Fruit fly (Drosophila melanogaster) whole organism, embryonic: ENCODE measurements around the gene CG34409.

Experiments
- Adf1 ChIP-seq: fragments of 200-800 bp; sonication (Bioruptor generic); IDR thresholded peaks from 2 replicates; pipeline ENCODE4 v1.3.6; 2022; ENCODE audit warnings: missing biosample characterization, missing genetic modification characterization
- Awh ChIP-seq: fragments of 200-800 bp; sonication (Bioruptor generic); IDR thresholded peaks from 2 replicates; pipeline ENCODE4, ENCODE4 v1.3.6; 2022; ENCODE audit warnings: missing biosample characterization, missing genetic modification characterization
- BtbVII ChIP-seq: fragments of 200-800 bp; sonication (Bioruptor generic); optimal IDR thresholded peaks from 3 replicates; lab custom pipeline; 2017; ENCODE audit warnings: missing biosample characterization, mild to moderate bottlenecking, missing genetic modification characterization
- CG10267 ChIP-seq: fragments of 200-800 bp; sonication (Bioruptor generic); optimal IDR thresholded peaks from 2 replicates; lab custom pipeline; 2018; ENCODE audit warnings: missing biosample characterization, mild to moderate bottlenecking, missing genetic modification characterization, moderate library complexity
- CG10462 ChIP-seq: fragments of 200-800 bp; sonication (Bioruptor generic); optimal IDR thresholded peaks from 2 replicates; lab custom pipeline; 2016; ENCODE audit warnings: missing biosample characterization, missing genetic modification characterization
- CG10979 ChIP-seq: fragments of 200-800 bp; sonication (Bioruptor generic); optimal IDR thresholded peaks from 2 replicates; lab custom pipeline; 2018; ENCODE audit warnings: missing biosample characterization, mild to moderate bottlenecking, missing genetic modification characterization, moderate library complexity
- CG13296 ChIP-seq: fragments of 200-800 bp; sonication (Bioruptor generic); optimal IDR thresholded peaks from 3 replicates; lab custom pipeline; 2018; ENCODE audit warnings: missing biosample characterization, mild to moderate bottlenecking, missing genetic modification characterization
- CG13775 ChIP-seq: fragments of 200-800 bp; sonication (Bioruptor generic); optimal IDR thresholded peaks from 3 replicates; lab custom pipeline; 2017; ENCODE audit warnings: missing biosample characterization, mild to moderate bottlenecking, missing genetic modification characterization
- CG14710 ChIP-seq: fragments of 200-800 bp; sonication (Bioruptor generic); optimal IDR thresholded peaks from 3 replicates; lab custom pipeline; 2019; ENCODE audit warnings: missing biosample characterization, mild to moderate bottlenecking, missing genetic modification characterization, moderate library complexity
- CG15479 ChIP-seq: fragments of 200-800 bp; sonication (Bioruptor generic); optimal IDR thresholded peaks from 3 replicates; lab custom pipeline; 2019; ENCODE audit warnings: missing biosample characterization, mild to moderate bottlenecking, missing genetic modification characterization, moderate library complexity
- CG17912 ChIP-seq: fragments of 200-800 bp; sonication (Bioruptor generic); optimal IDR thresholded peaks from 2 replicates; lab custom pipeline; 2018; ENCODE audit warnings: missing biosample characterization, mild to moderate bottlenecking, missing genetic modification characterization
- CG18262 ChIP-seq: fragments of 200-800 bp; optimal IDR thresholded peaks from 3 replicates; lab custom pipeline; 2019; ENCODE audit warnings: missing biosample characterization, mild to moderate bottlenecking, missing genetic modification characterization, moderate library complexity
- CG18764 ChIP-seq: fragments of 200-800 bp; sonication (Bioruptor generic); optimal IDR thresholded peaks from 3 replicates; lab custom pipeline; 2016; ENCODE audit warnings: missing biosample characterization, missing genetic modification characterization
- CG30020 ChIP-seq: fragments of 200-800 bp; optimal IDR thresholded peaks from 2 replicates; lab custom pipeline; 2019; ENCODE audit warnings: missing biosample characterization, mild to moderate bottlenecking, missing genetic modification characterization, moderate library complexity
- CG30431 ChIP-seq: fragments of 200-800 bp; sonication (Bioruptor generic); optimal IDR thresholded peaks from 2 replicates; lab custom pipeline; 2017; ENCODE audit warnings: missing biosample characterization, missing genetic modification characterization
- CG34376 ChIP-seq: fragments of 200-800 bp; sonication (Bioruptor generic); optimal IDR thresholded peaks from 2 replicates; lab custom pipeline; 2018; ENCODE audit warnings: missing biosample characterization, mild to moderate bottlenecking, missing genetic modification characterization
- CG4328 ChIP-seq: fragments of 200-800 bp; sonication (Bioruptor generic); optimal IDR thresholded peaks from 3 replicates; lab custom pipeline; 2017; ENCODE audit warnings: missing biosample characterization, missing genetic modification reagents, missing genetic modification characterization
- CG43689 ChIP-seq: fragments of 200-800 bp; sonication (Bioruptor generic); IDR thresholded peaks from 2 replicates; pipeline ENCODE4 v1.3.6; 2022; ENCODE audit warnings: missing biosample characterization, missing genetic modification characterization
- CG8281 ChIP-seq: fragments of 200-800 bp; sonication (Bioruptor generic); optimal IDR thresholded peaks from 2 replicates; lab custom pipeline; 2018; ENCODE audit warnings: missing biosample characterization, mild to moderate bottlenecking, missing genetic modification characterization, moderate library complexity
- E2f1 ChIP-seq: fragments of 200-800 bp; sonication (Bioruptor generic); IDR thresholded peaks from 2 replicates; pipeline ENCODE4 v1.3.6; 2022; ENCODE audit warnings: missing biosample characterization, missing genetic modification characterization
- Fer2 ChIP-seq: fragments of 200-800 bp; sonication (Bioruptor generic); optimal IDR thresholded peaks from 2 replicates; lab custom pipeline; 2018; ENCODE audit warnings: missing biosample characterization, mild to moderate bottlenecking, missing genetic modification characterization, moderate library complexity
- HLH4C ChIP-seq: fragments of 200-800 bp; sonication (Bioruptor generic); IDR thresholded peaks from 3 replicates; pipeline ENCODE4 v1.3.6; 2022; ENCODE audit warnings: missing biosample characterization, missing genetic modification characterization; ENCODE audit not compliant: partially characterized antibody
- HLHmδ ChIP-seq: fragments of 200-800 bp; sonication (Bioruptor generic); optimal IDR thresholded peaks from 2 replicates; lab custom pipeline; 2018; ENCODE audit warnings: missing biosample characterization, mild to moderate bottlenecking, missing genetic modification characterization, moderate library complexity
- Jarid2 ChIP-seq: fragments of 200-800 bp; sonication (Bioruptor generic); optimal IDR thresholded peaks from 3 replicates; lab custom pipeline; 2017; ENCODE audit warnings: mild to moderate bottlenecking, missing biosample characterization, missing genetic modification reagents, missing genetic modification characterization
- MBD-R2 ChIP-seq: fragments of 200-800 bp; sonication (Bioruptor generic); IDR thresholded peaks from 2 replicates; pipeline ENCODE4 v1.3.6; 2022; ENCODE audit warnings: missing biosample characterization, missing genetic modification characterization
- Mrtf ChIP-seq: fragments of 200-800 bp; sonication (Bioruptor generic); IDR thresholded peaks from 3 replicates; pipeline ENCODE4 v1.3.6; 2022; ENCODE audit warnings: missing biosample characterization, missing genetic modification characterization
- Opbp ChIP-seq: fragments of 200-800 bp; sonication (Bioruptor generic); IDR thresholded peaks from 3 replicates; pipeline ENCODE4 v1.3.6; 2022; ENCODE audit warnings: missing biosample characterization, missing genetic modification characterization; ENCODE audit not compliant: partially characterized antibody
- PHDP ChIP-seq: fragments of 200-800 bp; sonication (Bioruptor generic); optimal IDR thresholded peaks from 3 replicates; lab custom pipeline; 2018; ENCODE audit warnings: missing biosample characterization, mild to moderate bottlenecking, missing genetic modification characterization, moderate library complexity
- Side ChIP-seq: fragments of 200-800 bp; sonication (Bioruptor generic); optimal IDR thresholded peaks from 2 replicates; lab custom pipeline; 2016; ENCODE audit warnings: missing biosample characterization, missing genetic modification characterization
- ab ChIP-seq: fragments of 200-800 bp; sonication (Bioruptor generic); optimal IDR thresholded peaks from 2 replicates; lab custom pipeline; 2016; ENCODE audit warnings: missing biosample characterization, missing genetic modification characterization
- abd-A ChIP-seq: fragments of 200-800 bp; sonication (Bioruptor generic); optimal IDR thresholded peaks from 3 replicates; lab custom pipeline; 2019; ENCODE audit warnings: missing biosample characterization, mild to moderate bottlenecking, missing genetic modification characterization, moderate library complexity
- bigmax ChIP-seq: fragments of 200-800 bp; sonication (Bioruptor generic); optimal IDR thresholded peaks from 2 replicates; lab custom pipeline; 2018; ENCODE audit warnings: missing biosample characterization, mild to moderate bottlenecking, missing genetic modification characterization
- br ChIP-seq: fragments of >200 bp; optimal IDR thresholded peaks from 2 replicates; lab custom pipeline; 2017
- btn ChIP-seq: fragments of 200-800 bp; sonication (Bioruptor generic); optimal IDR thresholded peaks from 2 replicates; lab custom pipeline; 2016; ENCODE audit warnings: missing biosample characterization, missing genetic modification characterization
- caup ChIP-seq: fragments of 200-800 bp; sonication (Bioruptor generic); optimal IDR thresholded peaks from 3 replicates; lab custom pipeline; 2017; ENCODE audit warnings: missing biosample characterization, mild to moderate bottlenecking, missing genetic modification characterization, moderate library complexity; ENCODE audit not compliant: severe bottlenecking
- cg ChIP-seq: fragments of 200-800 bp; sonication (Bioruptor generic); optimal IDR thresholded peaks from 3 replicates; lab custom pipeline; 2019; ENCODE audit warnings: missing biosample characterization, mild to moderate bottlenecking, missing genetic modification characterization, moderate library complexity
- chn ChIP-seq: fragments of 200-800 bp; sonication (Bioruptor generic); optimal IDR thresholded peaks from 2 replicates; lab custom pipeline; 2016; ENCODE audit warnings: missing biosample characterization, missing genetic modification characterization
- croc ChIP-seq: fragments of 200-800 bp; sonication (Bioruptor generic); conservative IDR thresholded peaks from 3 replicates; pipeline ENCODE4 v1.3.6; 2022; ENCODE audit warnings: missing biosample characterization, missing genetic modification characterization
- cwo ChIP-seq: fragments of 200-800 bp; sonication (Bioruptor generic); optimal IDR thresholded peaks from 3 replicates; lab custom pipeline; 2017; ENCODE audit warnings: missing biosample characterization, missing genetic modification characterization, mild to moderate bottlenecking, moderate library complexity, missing genetic modification reagents
- en ChIP-seq: fragments of 200-800 bp; sonication (Bioruptor generic); optimal IDR thresholded peaks from 2 replicates; lab custom pipeline; 2016; ENCODE audit warnings: missing biosample characterization, missing genetic modification characterization
- fd102C ChIP-seq: fragments of 200-800 bp; sonication (Bioruptor generic); optimal IDR thresholded peaks from 2 replicates; lab custom pipeline; 2018; ENCODE audit warnings: missing biosample characterization, mild to moderate bottlenecking, missing genetic modification characterization, moderate library complexity
- fd3F ChIP-seq: fragments of 200-800 bp; sonication (Bioruptor generic); optimal IDR thresholded peaks from 2 replicates; lab custom pipeline; 2018; ENCODE audit warnings: missing biosample characterization, mild to moderate bottlenecking, missing genetic modification characterization, moderate library complexity
- ham ChIP-seq: fragments of 200-800 bp; sonication (Bioruptor generic); IDR thresholded peaks from 2 replicates; pipeline ENCODE4 v1.3.6; 2022; ENCODE audit warnings: missing biosample characterization, missing genetic modification characterization
- ind ChIP-seq: fragments of 200-800 bp; sonication (Bioruptor generic); optimal IDR thresholded peaks from 3 replicates; lab custom pipeline; 2016; ENCODE audit warnings: missing biosample characterization, missing genetic modification characterization
- nau ChIP-seq: fragments of 200-800 bp; sonication (Bioruptor generic); optimal IDR thresholded peaks from 3 replicates; lab custom pipeline; 2017; ENCODE audit warnings: missing biosample characterization, mild to moderate bottlenecking, missing genetic modification characterization, missing genetic modification reagents
- phol ChIP-seq: fragments of 200-800 bp; sonication (Bioruptor generic); optimal IDR thresholded peaks from 3 replicates; lab custom pipeline; 2018; ENCODE audit warnings: missing biosample characterization, mild to moderate bottlenecking, missing genetic modification characterization, moderate library complexity
- pnt ChIP-seq: fragments of 200-800 bp; sonication (Bioruptor generic); optimal IDR thresholded peaks from 3 replicates; lab custom pipeline; 2016; ENCODE audit warnings: missing biosample characterization, missing genetic modification characterization
- pros ChIP-seq: fragments of 200-800 bp; sonication (Bioruptor generic); optimal IDR thresholded peaks from 3 replicates; lab custom pipeline; 2019; ENCODE audit warnings: missing biosample characterization, mild to moderate bottlenecking, missing genetic modification characterization, moderate library complexity
- run ChIP-seq: fragments of 200-800 bp; sonication (Bioruptor generic); optimal IDR thresholded peaks from 3 replicates; lab custom pipeline; 2018; ENCODE audit warnings: missing biosample characterization, mild to moderate bottlenecking, missing genetic modification characterization
- slou ChIP-seq: fragments of 200-800 bp; sonication (Bioruptor generic); optimal IDR thresholded peaks from 3 replicates; lab custom pipeline; 2016; ENCODE audit warnings: missing biosample characterization, missing genetic modification characterization
- slp2 ChIP-seq: fragments of 200-800 bp; sonication (Bioruptor generic); optimal IDR thresholded peaks from 2 replicates; lab custom pipeline; 2016; ENCODE audit warnings: missing biosample characterization, missing genetic modification characterization
- zf30C ChIP-seq: fragments of 200-800 bp; sonication (Bioruptor generic); optimal IDR thresholded peaks from 3 replicates; lab custom pipeline; 2018; ENCODE audit warnings: missing biosample characterization, mild to moderate bottlenecking, missing genetic modification characterization

The CG34409 gene

dm6 chr3R:9730784-9731183 is 15.4 kb downstream of the CG34409 start, which contains the start of gene FoxP (continued):
- TF ChIP-seq Awh (GFP tag; lab: Robert Waterston, UW) (no peak), BtbVII (GFP tag; lab: Kevin White, UChicago) (no peak), CG30431 (GFP tag; lab: Kevin White, UChicago) (no peak), CG34376 (no peak), Side (no peak), en (no peak), zf30C (GFP tag; lab: Kevin White, UChicago) (no peak), CG14710 (tag; lab: Kevin White, UChicago) (peak; percentile 25), CG10267 (no peak), ham (GFP tag; lab: Robert Waterston, UW) (no peak), Fer2 (tag; lab: Kevin White, UChicago) (no peak), ind (GFP tag; lab: Kevin White, UChicago) (no peak), E2f1 (GFP tag; lab: Robert Waterston, UW) (no peak), CG18262 (no peak), CG4328 (GFP tag; lab: Kevin White, UChicago) (no peak), ab (GFP tag; lab: Kevin White, UChicago) (no peak), CG30020 (peak; percentile 62), CG10979 (peak; percentile 24), br (lab: Kevin White, UChicago) (no peak), cg (GFP tag; lab: Kevin White, UChicago) (no peak), croc (no peak), Jarid2 (no peak), bigmax (GFP tag; lab: Kevin White, UChicago) (no peak), Opbp (GFP tag; lab: Robert Waterston, UW) (no peak), MBD-R2 (no peak), CG13775 (GFP tag; lab: Kevin White, UChicago) (no peak), CG18764 (GFP tag; lab: Kevin White, UChicago) (peak; percentile 61), phol (tag; lab: Kevin White, UChicago) (peak; percentile 24), CG15479 (GFP tag; lab: Kevin White, UChicago) (no peak), chn (GFP tag; lab: Kevin White, UChicago) (no peak), pros (GFP tag; lab: Kevin White, UChicago) (no peak), btn (no peak), fd3F (GFP tag; lab: Kevin White, UChicago) (no peak), HLHmδ (no peak), Mrtf (GFP tag; lab: Robert Waterston, UW) (no peak), HLH4C (GFP tag; lab: Robert Waterston, UW) (no peak), CG17912 (GFP tag; lab: Kevin White, UChicago) (no peak), Adf1 (GFP tag; lab: Robert Waterston, UW) (no peak), PHDP (peak; percentile 19), slou (GFP tag; lab: Kevin White, UChicago) (no peak), pnt (no peak), abd-A (tag; lab: Kevin White, UChicago) (no peak), CG43689 (GFP tag; lab: Robert Waterston, UW) (no peak), caup (GFP tag; lab: Kevin White, UChicago) (no peak), nau (GFP tag; lab: Kevin White, UChicago) (no peak), CG10462 (no peak), cwo (GFP tag; lab: Kevin White, UChicago) (no peak), CG8281 (no peak), run (no peak), CG13296 (GFP tag; lab: Kevin White, UChicago) (no peak), slp2 (no peak), fd102C (no peak)
